Worm (Caenorhabditis elegans) whole organism, L1 larva: Measurements from ENCODE around the gene Y69E1A.4.

ENCODE experiments used
- C04F5.9 ChIP-seq: sonication (generic microtip); optimal IDR thresholded peaks from 2 replicates; lab custom pipeline; 2016; ENCODE audit warnings: missing genetic modification characterization, missing compliant biosample characterization
- C16A3.4 ChIP-seq: fragments of 150-350 bp; optimal IDR thresholded peaks from 2 replicates; lab custom pipeline; 2014; ENCODE audit warnings: missing biosample characterization, missing genetic modification characterization
- Y116A8C.19 ChIP-seq: sonication (generic microtip); optimal IDR thresholded peaks from 2 replicates; lab custom pipeline; 2016; ENCODE audit warnings: missing compliant biosample characterization, missing genetic modification characterization, borderline replicate concordance
- aha-1 ChIP-seq: fragments of 150-350 bp; optimal IDR thresholded peaks from 2 replicates; lab custom pipeline; 2014; ENCODE audit warnings: missing biosample characterization, missing genetic modification characterization
- alr-1 ChIP-seq: fragments of 200-800 bp; sonication (Bioruptor generic); optimal IDR thresholded peaks from 2 replicates; lab custom pipeline; 2018; ENCODE audit warnings: borderline replicate concordance, mild to moderate bottlenecking, missing genetic modification characterization, missing compliant biosample characterization
- aly-2 ChIP-seq: fragments of 150-350 bp; optimal IDR thresholded peaks from 2 replicates; lab custom pipeline; 2014; ENCODE audit warnings: missing biosample characterization, missing genetic modification characterization
- blmp-1 ChIP-seq: fragments of 150-350 bp; optimal IDR thresholded peaks from 2 replicates; lab custom pipeline; 2014; ENCODE audit warnings: missing biosample characterization, missing genetic modification characterization
- ceh-63 ChIP-seq: fragments of 200-800 bp; sonication (Bioruptor generic); optimal IDR thresholded peaks from 2 replicates; lab custom pipeline; 2018; ENCODE audit warnings: mild to moderate bottlenecking, missing genetic modification characterization, missing compliant biosample characterization
- ceh-8 ChIP-seq: fragments of 200-800 bp; sonication (Bioruptor generic); optimal IDR thresholded peaks from 2 replicates; lab custom pipeline; 2018; ENCODE audit warnings: mild to moderate bottlenecking, missing genetic modification characterization, moderate library complexity, missing compliant biosample characterization
- ceh-82 ChIP-seq, 3 experiments: fragments of 150-350 bp in 1 of 3; sonication (generic microtip) in 2 of 3; optimal IDR thresholded peaks; 2 replicates each; lab custom pipeline; 2014 to 2017; ENCODE audit warnings: missing biosample characterization in 3 of 3, missing genetic modification characterization in 3 of 3
- ceh-88 ChIP-seq: fragments of 200-800 bp; sonication (Bioruptor generic); IDR thresholded peaks from 2 replicates; pipeline ENCODE4 v1.3.6; 2022; ENCODE audit warnings: missing genetic modification characterization, missing compliant biosample characterization
- ceh-90 ChIP-seq: sonication (generic microtip); optimal IDR thresholded peaks from 2 replicates; lab custom pipeline; 2016; ENCODE audit warnings: missing genetic modification characterization, missing compliant biosample characterization
- ces-1 ChIP-seq: fragments of 150-350 bp; optimal IDR thresholded peaks from 2 replicates; lab custom pipeline; 2014; ENCODE audit warnings: missing biosample characterization, missing genetic modification reagents, missing genetic modification characterization
- efl-1 ChIP-seq, 4 experiments: fragments of 150-350 bp; optimal IDR thresholded peaks in 3 of 4; peaks in 1 of 4; 1 replicate in 1 of 4; 2 replicates in 3 of 4; lab custom pipeline; 2014; ENCODE audit warnings: missing biosample characterization in 2 of 4, missing genetic modification characterization in 2 of 4, missing genetic modification reagents in 2 of 4
- egl-13 ChIP-seq: sonication (generic microtip); optimal IDR thresholded peaks from 2 replicates; lab custom pipeline; 2016; ENCODE audit warnings: missing genotype, missing genetic modification reagents, missing genetic modification characterization, missing compliant biosample characterization
- egl-27 ChIP-seq, 2 experiments: fragments of 150-350 bp in 1 of 2; sonication (generic microtip); optimal IDR thresholded peaks; 3 replicates each; lab custom pipeline; 2017 to 2018; ENCODE audit warnings: missing biosample characterization in 2 of 2, missing genetic modification characterization in 2 of 2, missing genetic modification reagents in 2 of 2
- elt-2 ChIP-seq: sonication (generic microtip); optimal IDR thresholded peaks from 2 replicates; lab custom pipeline; 2016; ENCODE audit warnings: missing genetic modification characterization, mild to moderate bottlenecking, inconsistent platforms, missing compliant biosample characterization, missing genetic modification reagents
- ets-5 ChIP-seq: fragments of 200-800 bp; sonication (Bioruptor generic); IDR thresholded peaks from 2 replicates; pipeline ENCODE4 v1.3.6; 2022; ENCODE audit warnings: missing genetic modification characterization, missing compliant biosample characterization
- fkh-10 ChIP-seq: sonication (generic microtip); optimal IDR thresholded peaks from 2 replicates; lab custom pipeline; 2017; ENCODE audit warnings: missing biosample characterization, missing genetic modification reagents, missing genetic modification characterization
- fkh-8 ChIP-seq: sonication (generic microtip); optimal IDR thresholded peaks from 2 replicates; lab custom pipeline; 2016; ENCODE audit warnings: mild to moderate bottlenecking, missing genetic modification characterization, missing compliant biosample characterization
- fos-1 ChIP-seq: fragments of 150-350 bp; optimal IDR thresholded peaks from 2 replicates; lab custom pipeline; 2014; ENCODE audit warnings: missing biosample characterization, missing genetic modification characterization
- hlh-17 ChIP-seq: fragments of 200-800 bp; sonication (Bioruptor generic); optimal IDR thresholded peaks from 2 replicates; lab custom pipeline; 2018; ENCODE audit warnings: missing genetic modification characterization, mild to moderate bottlenecking, missing compliant biosample characterization, moderate library complexity, borderline replicate concordance
- hlh-4 ChIP-seq: sonication (generic microtip); optimal IDR thresholded peaks from 2 replicates; lab custom pipeline; 2016; ENCODE audit warnings: mild to moderate bottlenecking, missing genetic modification characterization, missing compliant biosample characterization
- hpl-2 ChIP-seq: fragments of 150-350 bp; optimal IDR thresholded peaks from 2 replicates; lab custom pipeline; 2014; ENCODE audit warnings: missing biosample characterization, missing genetic modification reagents, missing genetic modification characterization
- jun-1 ChIP-seq: fragments of 150-350 bp; optimal IDR thresholded peaks from 2 replicates; lab custom pipeline; 2014; ENCODE audit warnings: missing biosample characterization, missing genetic modification reagents, missing genetic modification characterization
- lin-14 ChIP-seq: fragments of 200-800 bp; sonication (Bioruptor generic); optimal IDR thresholded peaks from 2 replicates; lab custom pipeline; 2018; ENCODE audit warnings: mild to moderate bottlenecking, missing genetic modification characterization, moderate library complexity, missing compliant biosample characterization
- lin-15B ChIP-seq: fragments of 150-350 bp; sonication (generic microtip); optimal IDR thresholded peaks from 3 replicates; lab custom pipeline; 2014; ENCODE audit warnings: missing biosample characterization, missing genetic modification characterization
- lin-35 ChIP-seq, 2 experiments: fragments of 150-350 bp; optimal IDR thresholded peaks; 2 replicates each; lab custom pipeline; 2014; ENCODE audit warnings: missing biosample characterization in 2 of 2, missing genetic modification characterization in 2 of 2, missing genetic modification reagents in 2 of 2
- lin-39 ChIP-seq: fragments of 150-350 bp; optimal IDR thresholded peaks from 2 replicates; lab custom pipeline; 2014; ENCODE audit warnings: missing biosample characterization, missing genetic modification reagents, missing genetic modification characterization
- lir-3 ChIP-seq: sonication (generic microtip); optimal IDR thresholded peaks from 2 replicates; lab custom pipeline; 2016; ENCODE audit warnings: mild to moderate bottlenecking, missing genetic modification characterization, moderate library complexity, missing compliant biosample characterization; ENCODE audit not compliant: poor library complexity
- mef-2 ChIP-seq: fragments of 150-350 bp; optimal IDR thresholded peaks from 2 replicates; lab custom pipeline; 2014; ENCODE audit warnings: missing biosample characterization, missing genetic modification characterization
- mep-1 ChIP-seq: fragments of 150-350 bp; optimal IDR thresholded peaks from 2 replicates; lab custom pipeline; 2014; ENCODE audit warnings: missing biosample characterization, missing genetic modification characterization
- nhr-12 ChIP-seq: sonication (generic microtip); optimal IDR thresholded peaks from 2 replicates; lab custom pipeline; 2017; ENCODE audit warnings: missing biosample characterization, missing genetic modification characterization
- nhr-19 ChIP-seq: fragments of 200-800 bp; sonication (Bioruptor generic); conservative IDR thresholded peaks from 2 replicates; pipeline ENCODE4 v1.3.6; 2022; ENCODE audit warnings: missing genetic modification characterization, missing compliant biosample characterization
- nhr-237 ChIP-seq: fragments of 150-350 bp; optimal IDR thresholded peaks from 2 replicates; lab custom pipeline; 2014; ENCODE audit warnings: missing biosample characterization, missing genetic modification characterization
- nhr-28 ChIP-seq: fragments of 150-350 bp; optimal IDR thresholded peaks from 2 replicates; lab custom pipeline; 2014; ENCODE audit warnings: missing biosample characterization, missing genetic modification characterization
- nhr-84 ChIP-seq: sonication (generic microtip); optimal IDR thresholded peaks from 2 replicates; lab custom pipeline; 2017; ENCODE audit warnings: missing biosample characterization, missing genetic modification characterization
- nhr-85 ChIP-seq: sonication (generic microtip); peaks from one replicate; lab custom pipeline; 2016; ENCODE audit warnings: missing genetic modification characterization, inconsistent platforms, missing compliant biosample characterization
- nhr-90 ChIP-seq: sonication (generic microtip); optimal IDR thresholded peaks from 2 replicates; lab custom pipeline; 2016; ENCODE audit warnings: mild to moderate bottlenecking, missing genetic modification characterization, missing compliant biosample characterization; ENCODE audit not compliant: poor library complexity
- pag-3 ChIP-seq: sonication (generic microtip); optimal IDR thresholded peaks from 2 replicates; lab custom pipeline; 2017; ENCODE audit warnings: missing genetic modification characterization, mild to moderate bottlenecking, missing compliant biosample characterization, antibody characterized with exemption, borderline replicate concordance; ENCODE audit not compliant: insufficient read depth
- pax-3 ChIP-seq: fragments of 200-800 bp; sonication (Bioruptor generic); optimal IDR thresholded peaks from 2 replicates; lab custom pipeline; 2018; ENCODE audit warnings: mild to moderate bottlenecking, missing genetic modification characterization, moderate library complexity, missing compliant biosample characterization
- pqm-1 ChIP-seq: sonication (generic microtip); optimal IDR thresholded peaks from 3 replicates; lab custom pipeline; 2017; ENCODE audit warnings: missing biosample characterization, missing genetic modification characterization
- rnt-1 ChIP-seq: sonication (generic microtip); optimal IDR thresholded peaks from 2 replicates; lab custom pipeline; 2016; ENCODE audit warnings: mild to moderate bottlenecking, missing genetic modification characterization, moderate library complexity, missing compliant biosample characterization
- skn-1 ChIP-seq: fragments of 150-350 bp; optimal IDR thresholded peaks from 2 replicates; lab custom pipeline; 2014; ENCODE audit warnings: missing biosample characterization, missing genetic modification characterization
- snpc-4 ChIP-seq: fragments of 150-350 bp; optimal IDR thresholded peaks from 2 replicates; lab custom pipeline; 2014; ENCODE audit warnings: missing biosample characterization, missing genetic modification characterization
- sox-4 ChIP-seq: sonication (generic microtip); optimal IDR thresholded peaks from 2 replicates; lab custom pipeline; 2016; ENCODE audit warnings: missing genetic modification characterization, missing compliant biosample characterization
- sptf-1 ChIP-seq: fragments of 150-350 bp; optimal IDR thresholded peaks from 2 replicates; lab custom pipeline; 2014; ENCODE audit warnings: missing biosample characterization, missing genetic modification characterization
- sup-37 ChIP-seq: fragments of 200-800 bp; sonication (Bioruptor generic); optimal IDR thresholded peaks from 2 replicates; lab custom pipeline; 2018; ENCODE audit warnings: mild to moderate bottlenecking, missing genetic modification characterization, missing compliant biosample characterization
- unc-62 ChIP-seq: fragments of 150-350 bp; optimal IDR thresholded peaks from 2 replicates; lab custom pipeline; 2014; ENCODE audit warnings: missing biosample characterization, missing genetic modification reagents, missing genetic modification characterization
- zip-4 ChIP-seq: fragments of 200-800 bp; sonication (Bioruptor generic); optimal IDR thresholded peaks from 2 replicates; lab custom pipeline; 2018; ENCODE audit warnings: mild to moderate bottlenecking, missing genetic modification characterization, moderate library complexity, missing compliant biosample characterization
- ztf-11 ChIP-seq, 2 experiments: sonication (generic microtip); optimal IDR thresholded peaks; 2 replicates each; lab custom pipeline; 2016 to 2017; ENCODE audit warnings: missing genetic modification characterization in 2 of 2, missing biosample characterization in 1 of 2, missing compliant biosample characterization in 1 of 2
- ztf-4 ChIP-seq: fragments of 150-350 bp; optimal IDR thresholded peaks from 2 replicates; lab custom pipeline; 2014; ENCODE audit warnings: missing biosample characterization, missing genetic modification characterization

Gene Y69E1A.4

DNA sequence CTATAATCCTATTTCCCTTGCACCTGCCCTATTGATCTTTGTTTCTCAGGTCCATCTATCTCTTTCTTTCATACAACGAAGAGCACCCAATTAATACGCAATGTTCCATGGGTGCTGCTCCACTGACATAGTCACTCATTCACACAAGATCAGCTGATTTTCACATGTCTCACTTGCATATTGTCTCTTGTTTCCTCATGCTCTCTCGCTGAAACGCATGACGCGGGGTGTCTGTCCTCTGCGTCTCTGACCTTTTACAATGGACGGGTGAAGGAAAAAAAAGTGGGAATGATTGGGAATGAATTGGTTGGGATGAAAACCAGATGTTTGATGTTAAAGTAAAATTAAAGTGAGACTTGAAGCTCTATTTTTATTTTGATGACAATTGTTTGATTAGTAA is 19.7 kb upstream of the Y69E1A.4 start (continued):
- no peak for TF ChIP-seq hlh-17 (GFP tag; lab: Kevin White, UChicago)
- no peak for TF ChIP-seq hlh-4 (tag; lab: Kevin White, UChicago)
- peak; percentile 30 for TF ChIP-seq hpl-2
- TF ChIP-seq mef-2 (tag; lab: Kevin White, UChicago) = peak; percentile 85
- peak; percentile 67 for TF ChIP-seq aly-2 (tag; lab: Kevin White, UChicago)
- peak; percentile 96 for TF ChIP-seq mep-1 (tag; lab: Kevin White, UChicago)
- no peak for TF ChIP-seq nhr-12 (tag; lab: Kevin White, UChicago)
- peak; percentile 83 for TF ChIP-seq egl-13 (tag; lab: Kevin White, UChicago)
- TF ChIP-seq skn-1 (tag; lab: Kevin White, UChicago) = peak; percentile 78
- TF ChIP-seq pqm-1 = no peak
- peak; percentile 94 for TF ChIP-seq ztf-4 (tag; lab: Kevin White, UChicago)
- peak; percentile 57 for TF ChIP-seq nhr-237 (tag; lab: Kevin White, UChicago)
- TF ChIP-seq ceh-90 (tag; lab: Kevin White, UChicago) = no peak
- peak; percentile 77 for TF ChIP-seq blmp-1 (tag; lab: Kevin White, UChicago)
- no peak for TF ChIP-seq nhr-28 (tag; lab: Kevin White, UChicago)
- TF ChIP-seq zip-4 = peak; percentile 51
- TF ChIP-seq lin-39 (tag; lab: Kevin White, UChicago) = peak; percentile 88
- TF ChIP-seq elt-2 = peak; percentile 50
- no peak for TF ChIP-seq nhr-84 (tag; lab: Kevin White, UChicago)
- TF ChIP-seq snpc-4 (tag; lab: Kevin White, UChicago) = peak; percentile 43
- peak; percentile 60 for TF ChIP-seq C04F5.9 (tag; lab: Kevin White, UChicago)
- peak; percentile 63 for TF ChIP-seq aha-1 (tag; lab: Kevin White, UChicago)
- peak; percentile 79 to 86 for TF ChIP-seq lin-35 (GFP tag; optimal IDR thresholded peaks at IDR 0.05; lab: Kevin White, UChicago)
- peak; percentile 94 for TF ChIP-seq fkh-8
- TF ChIP-seq lin-14 (GFP tag; lab: Kevin White, UChicago) = peak; percentile 99
- TF ChIP-seq fkh-10 = peak; percentile 57
- TF ChIP-seq ceh-88 (GFP tag; lab: Robert Waterston, UW) = peak; percentile 69
- TF ChIP-seq fos-1 = peak; percentile 77
- TF ChIP-seq ceh-63 (GFP tag; lab: Kevin White, UChicago) = no peak
- peak; percentile 75 for TF ChIP-seq pax-3 (tag; lab: Kevin White, UChicago)
- peak; percentile 78 for TF ChIP-seq sox-4 (tag; lab: Kevin White, UChicago)
- TF ChIP-seq nhr-85 (tag; lab: Kevin White, UChicago) = peak; percentile 93
- TF ChIP-seq rnt-1 = peak; percentile 94
- TF ChIP-seq ztf-11 (tag; optimal IDR thresholded peaks at IDR 0.05; lab: Kevin White, UChicago) = peak in 1 of 2 experiments; percentile 86
- peak; percentile 87 for TF ChIP-seq ceh-8 (GFP tag; lab: Kevin White, UChicago)
- peak; percentile 85 for TF ChIP-seq lir-3 (tag; lab: Kevin White, UChicago)
- TF ChIP-seq ets-5 (GFP tag; lab: Robert Waterston, UW) = no peak
- TF ChIP-seq pag-3 (tag; lab: Kevin White, UChicago) = no peak
- no peak for TF ChIP-seq lin-15B (tag; lab: Kevin White, UChicago)
- no peak for TF ChIP-seq unc-62
- TF ChIP-seq ces-1 (GFP tag; lab: Kevin White, UChicago) = no peak
- peak; percentile 47 to 84 (median 66) for TF ChIP-seq ceh-82 (tag; optimal IDR thresholded peaks at IDR 0.05; lab: Kevin White, UChicago)
- TF ChIP-seq efl-1 (optimal IDR thresholded peaks at IDR 0.05; lab: Kevin White, UChicago) = peak; percentile 79 to 82
- TF ChIP-seq efl-1 (GFP tag; optimal IDR thresholded peaks at IDR 0.05 in 1 of 2; lab: Kevin White, UChicago) = peak; percentile 61 to 94
- TF ChIP-seq jun-1 (tag; lab: Kevin White, UChicago) = peak; percentile 87
- TF ChIP-seq nhr-90 (tag; lab: Kevin White, UChicago) = no peak
- TF ChIP-seq C16A3.4 (tag; lab: Kevin White, UChicago) = peak; percentile 77
- no peak for TF ChIP-seq sup-37 (GFP tag; lab: Kevin White, UChicago)
- no peak for TF ChIP-seq Y116A8C.19 (tag; lab: Kevin White, UChicago)
- peak in 1 of 2 experiments; percentile 44 for TF ChIP-seq egl-27 (tag; optimal IDR thresholded peaks at IDR 0.05; lab: Kevin White, UChicago)
- TF ChIP-seq nhr-19 (GFP tag; lab: Robert Waterston, UW) = peak; percentile 92
- TF ChIP-seq alr-1 (tag; lab: Kevin White, UChicago) = no peak
- no peak for TF ChIP-seq sptf-1 (tag; lab: Kevin White, UChicago)
